Fruit fly (Drosophila melanogaster): Measurements from ENCODE around the gene Smn.

Smn gene

dm6 chr3L:16612152-16612551 is 30.8 kb upstream of the Smn start, which contains the start of gene CG4101 (continued):
- no peak for TF ChIP-seq CG10431 (GFP tag; optimal IDR thresholded peaks at IDR 0.05)
- TF ChIP-seq CG8359 (GFP tag; optimal IDR thresholded peaks at IDR 0.05; ENCODE audit: borderline replicate concordance): no peak
- TF ChIP-seq CG4730 (GFP tag; IDR thresholded peaks at IDR 0.05): peak; percentile 62
- TF ChIP-seq CG2116 (GFP tag; optimal IDR thresholded peaks at IDR 0.05): peak; percentile 79
- TF ChIP-seq CG11560 (tag; IDR thresholded peaks at IDR 0.05): 0 out of 3 replicates have a peak, but pooled peaks have one; percentile 48
- peak; percentile 77 for TF ChIP-seq CG32772 (GFP tag; IDR thresholded peaks at IDR 0.05)
- peak; percentile 79 for TF ChIP-seq CG7839 (tag; optimal IDR thresholded peaks at IDR 0.05)
- peak; percentile 91 for TF ChIP-seq CG13424 (tag; optimal IDR thresholded peaks at IDR 0.05)
- TF ChIP-seq Ets97D (GFP tag; optimal IDR thresholded peaks at IDR 0.05): peak; percentile 79
- peak; percentile 28; the same call in 1 of the 2 replicates for TF ChIP-seq Ravus (GFP tag; IDR thresholded peaks at IDR 0.05)
- peak; percentile 73 for TF ChIP-seq gcm (GFP tag; optimal IDR thresholded peaks at IDR 0.05)
- TF ChIP-seq CG12942 (GFP tag; optimal IDR thresholded peaks at IDR 0.05): peak; percentile 81
- peak; percentile 5 for TF ChIP-seq CG11398 (GFP tag; optimal IDR thresholded peaks at IDR 0.05)
- peak; percentile 46; the same call in 1 of the 2 replicates for TF ChIP-seq CG11085 (GFP tag; IDR thresholded peaks at IDR 0.05)
- peak; percentile 29 for TF ChIP-seq CTCF (GFP tag; optimal IDR thresholded peaks at IDR 0.05)
- TF ChIP-seq da (GFP tag; optimal IDR thresholded peaks at IDR 0.05): peak; percentile 24
- peak; percentile 70 for TF ChIP-seq CG18262 (tag; optimal IDR thresholded peaks at IDR 0.05)
- TF ChIP-seq so (GFP tag; IDR thresholded peaks at IDR 0.05): peak; percentile 71; the same call in 1 of the 3 replicates
- TF ChIP-seq CG12219 (GFP tag; optimal IDR thresholded peaks at IDR 0.05): peak; percentile 64
- peak; percentile 78 for TF ChIP-seq fd3F (GFP tag; optimal IDR thresholded peaks at IDR 0.05)
- no peak for TF ChIP-seq pan (optimal IDR thresholded peaks at IDR 0.05)
- TF ChIP-seq pan (GFP tag; optimal IDR thresholded peaks at IDR 0.05 in 1 of 2, IDR thresholded peaks at IDR 0.05 in 1 of 2): peak in 1 of 2 experiments; percentile 66
- TF ChIP-seq CG18011 (GFP tag; optimal IDR thresholded peaks at IDR 0.05): peak; percentile 65
- TF ChIP-seq Side (GFP tag; optimal IDR thresholded peaks at IDR 0.05): peak; percentile 70
- peak; percentile 48 for TF ChIP-seq schlank (tag; optimal IDR thresholded peaks at IDR 0.05)
- TF ChIP-seq sr (GFP tag; IDR thresholded peaks at IDR 0.05): no peak
- 0 out of 2 replicates have a peak, but pooled peaks have one; percentile 47 for TF ChIP-seq rib (GFP tag; IDR thresholded peaks at IDR 0.05)
- TF ChIP-seq CG14441 (GFP tag; IDR thresholded peaks at IDR 0.05): peak; percentile 81
- no peak for TF ChIP-seq ac (GFP tag; optimal IDR thresholded peaks at IDR 0.05)
- TF ChIP-seq lbe (GFP tag; optimal IDR thresholded peaks at IDR 0.05): peak; percentile 78
- no peak for TF ChIP-seq pita (GFP tag; optimal IDR thresholded peaks at IDR 0.05)
- peak; percentile 63; the same call in 1 of the 2 replicates for TF ChIP-seq seq (GFP tag; IDR thresholded peaks at IDR 0.05)
- peak; percentile 34 for TF ChIP-seq Elba2 (GFP tag; optimal IDR thresholded peaks at IDR 0.05)
- peak; percentile 82 for TF ChIP-seq ase (GFP tag; IDR thresholded peaks at IDR 0.05)
- peak; percentile 79 for TF ChIP-seq lab (GFP tag; optimal IDR thresholded peaks at IDR 0.05)
- TF ChIP-seq dpn (GFP tag; optimal IDR thresholded peaks at IDR 0.05): peak; percentile 82 to 84
- no peak for TF ChIP-seq CG14965 (GFP tag; optimal IDR thresholded peaks at IDR 0.05; ENCODE audit: borderline replicate concordance)
- TF ChIP-seq Doc3 (GFP tag; IDR thresholded peaks at IDR 0.05; ENCODE audit: partially characterized antibody): peak; percentile 91
- no peak for TF ChIP-seq TFAM (GFP tag; optimal IDR thresholded peaks at IDR 0.05)
- TF ChIP-seq CG12744 (GFP tag; optimal IDR thresholded peaks at IDR 0.05): peak; percentile 72
- peak; percentile 87 for TF ChIP-seq sob (GFP tag; IDR thresholded peaks at IDR 0.05)
- no peak for TF ChIP-seq Usf (GFP tag; optimal IDR thresholded peaks at IDR 0.05)
- TF ChIP-seq CG11504 (tag; optimal IDR thresholded peaks at IDR 0.05): peak; percentile 80
- no peak for TF ChIP-seq Oaz (GFP tag; IDR thresholded peaks at IDR 0.05)
- peak; percentile 86 for TF ChIP-seq HmgZ (tag; optimal IDR thresholded peaks at IDR 0.05)
- peak; percentile 77 for TF ChIP-seq luna (GFP tag; optimal IDR thresholded peaks at IDR 0.05)
- peak; percentile 79 for TF ChIP-seq CG30020 (tag; optimal IDR thresholded peaks at IDR 0.05)
- TF ChIP-seq jumu (GFP tag; optimal IDR thresholded peaks at IDR 0.05): peak; percentile 58
- peak; percentile 86 for TF ChIP-seq trem (tag; optimal IDR thresholded peaks at IDR 0.05)
- TF ChIP-seq CG10979 (tag; optimal IDR thresholded peaks at IDR 0.05): peak; percentile 66
- TF ChIP-seq chm (GFP tag; IDR thresholded peaks at IDR 0.05): no peak

Measured in whole organism, embryonic.